Fruit fly (Drosophila melanogaster) whole organism, pupa: ENCODE results near the gene Rab26.

ENCODE experiments used
- CG10348 ChIP-seq: fragments of 200-800 bp; sonication (Bioruptor generic); IDR thresholded peaks from 2 replicates; pipeline ENCODE4 v1.3.6; 2022; ENCODE audit warnings: missing biosample characterization, missing genetic modification characterization
- CG14655 ChIP-seq: fragments of 200-800 bp; sonication (Bioruptor generic); optimal IDR thresholded peaks from 3 replicates; lab custom pipeline; 2017; ENCODE audit warnings: mild to moderate bottlenecking, missing biosample characterization, missing genetic modification reagents, missing genetic modification characterization
- CG15710 ChIP-seq: fragments of 200-800 bp; sonication (Bioruptor generic); optimal IDR thresholded peaks from 2 replicates; lab custom pipeline; 2018; ENCODE audit warnings: missing biosample characterization, mild to moderate bottlenecking, missing genetic modification characterization, moderate library complexity
- CG4496 ChIP-seq: fragments of 200-800 bp; sonication (Bioruptor generic); IDR thresholded peaks from 3 replicates; pipeline ENCODE4 v1.3.6; 2022; ENCODE audit warnings: missing biosample characterization, missing genetic modification characterization
- CG8159 ChIP-seq: fragments of 200-800 bp; sonication (Bioruptor generic); optimal IDR thresholded peaks from 3 replicates; lab custom pipeline; 2018; ENCODE audit warnings: missing biosample characterization, mild to moderate bottlenecking, missing genetic modification characterization, moderate library complexity
- CG8301 ChIP-seq: fragments of 200-800 bp; sonication (Bioruptor generic); optimal IDR thresholded peaks from 2 replicates; lab custom pipeline; 2018; ENCODE audit warnings: missing biosample characterization, mild to moderate bottlenecking, missing genetic modification characterization
- CG9948 ChIP-seq: fragments of 200-800 bp; sonication (Bioruptor generic); optimal IDR thresholded peaks from 2 replicates; lab custom pipeline; 2018; ENCODE audit warnings: missing biosample characterization, mild to moderate bottlenecking, missing genetic modification characterization, moderate library complexity
- EcR ChIP-seq: fragments of 200-800 bp; sonication (Bioruptor generic); optimal IDR thresholded peaks from 3 replicates; lab custom pipeline; 2019; ENCODE audit warnings: missing biosample characterization, missing genetic modification characterization, mild to moderate bottlenecking, moderate library complexity, missing genetic modification reagents
- Snoo ChIP-seq: fragments of 200-800 bp; sonication (Bioruptor generic); optimal IDR thresholded peaks from 3 replicates; lab custom pipeline; 2017; ENCODE audit warnings: missing biosample characterization, mild to moderate bottlenecking, missing genetic modification characterization, inconsistent platforms
- rn ChIP-seq: fragments of 200-800 bp; sonication (Bioruptor generic); IDR thresholded peaks from 2 replicates; pipeline ENCODE4 v1.3.6; 2022; ENCODE audit warnings: missing biosample characterization, missing genetic modification characterization

DNA sequence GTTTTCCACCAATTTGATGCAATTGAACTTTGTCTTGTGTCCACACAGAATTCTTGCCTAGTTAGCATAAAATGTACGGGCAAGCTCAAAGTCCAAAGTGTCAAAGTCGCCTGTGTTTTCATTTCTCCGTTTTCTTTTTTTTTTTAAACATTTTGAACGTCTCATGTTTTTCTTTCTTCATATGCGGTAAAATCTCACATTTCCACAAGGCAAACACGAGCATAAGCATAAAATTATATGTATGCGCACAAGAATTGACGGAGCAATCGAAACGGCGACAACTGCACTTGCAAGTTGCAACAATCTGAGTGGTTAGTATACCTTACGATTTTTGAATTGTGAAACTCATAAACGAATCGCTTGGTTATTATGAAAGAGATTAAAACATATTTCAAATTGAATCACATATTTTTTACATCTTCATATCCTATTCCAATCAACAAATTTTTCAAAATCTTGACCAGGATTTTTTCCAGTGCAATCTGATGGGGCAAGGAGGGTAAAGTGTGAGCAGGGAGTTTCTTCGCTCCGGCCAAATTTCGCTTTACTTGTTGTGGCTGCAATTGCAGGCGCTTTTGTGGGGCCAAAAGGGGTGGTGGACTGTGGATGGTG lies 45.5 kb downstream of the Rab26 start:
- TF ChIP-seq CG10348 (GFP tag; lab: Robert Waterston, UW) (no peak), CG8301 (tag; lab: Kevin White, UChicago) (no peak), CG9948 (tag; lab: Kevin White, UChicago) (no peak), EcR (GFP tag; lab: Kevin White, UChicago) (no peak), CG15710 (tag; lab: Kevin White, UChicago) (no peak), rn (GFP tag; lab: Robert Waterston, UW) (peak; percentile 55), Snoo (tag; lab: Kevin White, UChicago) (no peak), CG14655 (GFP tag; lab: Kevin White, UChicago) (peak; percentile 8), CG4496 (GFP tag; lab: Robert Waterston, UW) (peak; percentile 86), CG8159 (tag; lab: Kevin White, UChicago) (no peak)
